Worm (Caenorhabditis elegans) whole organism, L2 larva: Measurements from ENCODE around the gene Y46G5A.47.

ENCODE experiments used
- C34F6.9 ChIP-seq: fragments of 150-350 bp; optimal IDR thresholded peaks from 2 replicates; lab custom pipeline; 2014; ENCODE audit warnings: missing biosample characterization, missing genetic modification characterization
- F13H6.1 ChIP-seq: sonication (generic microtip); optimal IDR thresholded peaks from 2 replicates; lab custom pipeline; 2016; ENCODE audit warnings: missing genetic modification characterization, missing compliant biosample characterization
- Y55F3AM.14 ChIP-seq: fragments of 200-800 bp; sonication (Bioruptor generic); optimal IDR thresholded peaks from 2 replicates; lab custom pipeline; 2018; ENCODE audit warnings: mild to moderate bottlenecking, missing genetic modification characterization, missing compliant biosample characterization
- aly-2 ChIP-seq: fragments of 150-350 bp; optimal IDR thresholded peaks from 2 replicates; lab custom pipeline; 2014; ENCODE audit warnings: missing biosample characterization, missing genetic modification characterization
- ama-1 ChIP-seq: fragments of 150-350 bp; optimal IDR thresholded peaks from 2 replicates; lab custom pipeline; 2018; ENCODE audit warnings: inconsistent platforms
- ceh-16 ChIP-seq: fragments of 150-350 bp; optimal IDR thresholded peaks from 2 replicates; lab custom pipeline; 2014; ENCODE audit warnings: missing biosample characterization, missing genetic modification characterization
- ceh-82 ChIP-seq: fragments of 150-350 bp; optimal IDR thresholded peaks from 2 replicates; lab custom pipeline; 2014; ENCODE audit warnings: missing biosample characterization, missing genetic modification characterization
- crh-2 ChIP-seq: sonication (generic microtip); optimal IDR thresholded peaks from 2 replicates; lab custom pipeline; 2017; ENCODE audit warnings: missing biosample characterization, missing genetic modification characterization
- dmd-4 ChIP-seq: sonication (generic microtip); optimal IDR thresholded peaks from 2 replicates; lab custom pipeline; 2017; ENCODE audit warnings: missing biosample characterization, missing genetic modification characterization
- egl-27 ChIP-seq: sonication (generic microtip); optimal IDR thresholded peaks from 3 replicates; lab custom pipeline; 2017; ENCODE audit warnings: missing biosample characterization, missing genetic modification reagents, missing genetic modification characterization
- elt-3 ChIP-seq: sonication (generic microtip); optimal IDR thresholded peaks from 2 replicates; lab custom pipeline; 2017; ENCODE audit warnings: missing biosample characterization, missing genetic modification characterization
- gmeb-1 ChIP-seq: fragments of 150-350 bp; optimal IDR thresholded peaks from 2 replicates; lab custom pipeline; 2014; ENCODE audit warnings: missing biosample characterization, missing genetic modification characterization
- lin-39 ChIP-seq: fragments of 150-350 bp; optimal IDR thresholded peaks from 2 replicates; lab custom pipeline; 2014; ENCODE audit warnings: missing biosample characterization, missing genetic modification reagents, missing genetic modification characterization
- lsy-2 ChIP-seq, 2 experiments: fragments of 150-350 bp in 1 of 2; sonication (generic microtip) in 1 of 2; optimal IDR thresholded peaks; 2 replicates each; lab custom pipeline; 2014 to 2017; ENCODE audit warnings: missing biosample characterization in 2 of 2, missing genetic modification characterization in 2 of 2
- mbf-1 ChIP-seq: sonication (generic microtip); optimal IDR thresholded peaks from 2 replicates; lab custom pipeline; 2017; ENCODE audit warnings: missing biosample characterization, missing genetic modification characterization
- mdl-1 ChIP-seq, 2 experiments: fragments of 150-350 bp in 1 of 2; sonication (generic microtip) in 1 of 2; optimal IDR thresholded peaks; 2 replicates each; lab custom pipeline; 2017; ENCODE audit warnings: missing biosample characterization in 2 of 2, missing genetic modification characterization in 2 of 2
- nhr-10 ChIP-seq: sonication (generic microtip); optimal IDR thresholded peaks from 2 replicates; lab custom pipeline; 2017; ENCODE audit warnings: missing biosample characterization, missing genetic modification characterization
- nhr-12 ChIP-seq: fragments of 150-350 bp; optimal IDR thresholded peaks from 2 replicates; lab custom pipeline; 2014; ENCODE audit warnings: missing biosample characterization, missing genetic modification characterization
- nhr-129 ChIP-seq: fragments of 150-350 bp; optimal IDR thresholded peaks from 2 replicates; lab custom pipeline; 2014; ENCODE audit warnings: missing biosample characterization, missing genetic modification characterization
- nhr-21 ChIP-seq: fragments of 150-350 bp; optimal IDR thresholded peaks from 2 replicates; lab custom pipeline; 2014; ENCODE audit warnings: missing biosample characterization, missing genetic modification characterization
- nhr-23 ChIP-seq: fragments of 150-350 bp; optimal IDR thresholded peaks from 2 replicates; lab custom pipeline; 2014; ENCODE audit warnings: missing biosample characterization, missing genetic modification reagents, missing genetic modification characterization
- nhr-237 ChIP-seq: fragments of 150-350 bp; optimal IDR thresholded peaks from 2 replicates; lab custom pipeline; 2014; ENCODE audit warnings: missing biosample characterization, missing genetic modification characterization
- nhr-25 ChIP-seq: fragments of 150-350 bp; sonication (generic microtip); optimal IDR thresholded peaks from 3 replicates; lab custom pipeline; 2014; ENCODE audit warnings: missing biosample characterization, missing genetic modification characterization
- nhr-6 ChIP-seq: fragments of 150-350 bp; optimal IDR thresholded peaks from 2 replicates; lab custom pipeline; 2014; ENCODE audit warnings: missing biosample characterization, missing genetic modification characterization
- nhr-77 ChIP-seq: fragments of 150-350 bp; optimal IDR thresholded peaks from 2 replicates; lab custom pipeline; 2014; ENCODE audit warnings: missing biosample characterization, missing genetic modification characterization
- peb-1 ChIP-seq: fragments of 150-350 bp; optimal IDR thresholded peaks from 2 replicates; lab custom pipeline; 2014; ENCODE audit warnings: missing biosample characterization, missing genetic modification characterization
- skn-1 ChIP-seq: sonication (generic microtip); optimal IDR thresholded peaks from 2 replicates; lab custom pipeline; 2017; ENCODE audit warnings: missing biosample characterization, missing genetic modification characterization
- sma-3 ChIP-seq: sonication (generic microtip); optimal IDR thresholded peaks from 2 replicates; lab custom pipeline; 2016; ENCODE audit warnings: missing genetic modification reagents, missing genetic modification characterization, missing compliant biosample characterization
- sma-9 ChIP-seq, 2 experiments: fragments of 150-350 bp in 1 of 2; sonication (generic microtip) in 1 of 2; optimal IDR thresholded peaks; 2 replicates each; lab custom pipeline; 2014 to 2016; ENCODE audit warnings: missing genetic modification characterization in 2 of 2, mild to moderate bottlenecking in 1 of 2, missing biosample characterization in 1 of 2, missing compliant biosample characterization in 1 of 2, missing genetic modification reagents in 1 of 2, moderate library complexity in 1 of 2
- zag-1 ChIP-seq: fragments of 150-350 bp; optimal IDR thresholded peaks from 2 replicates; lab custom pipeline; 2014; ENCODE audit warnings: missing biosample characterization, missing genetic modification characterization
- ztf-1 ChIP-seq: fragments of 200-800 bp; sonication (Bioruptor generic); conservative IDR thresholded peaks from 2 replicates; pipeline ENCODE4 v1.3.6; 2022; ENCODE audit warnings: missing genetic modification characterization, missing compliant biosample characterization
- ztf-11 ChIP-seq: sonication (generic microtip); optimal IDR thresholded peaks from 2 replicates; lab custom pipeline; 2017; ENCODE audit warnings: missing biosample characterization, missing genetic modification characterization

Gene Y46G5A.47

ce11 chrII:12805161-12805560, at the start of gene Y46G5A.47, which contains the start of gene Y46G5A.18:
Y46G5A.47 (minus strand) TSS chrII:12805306.
Y46G5A.18 (minus strand) TSS chrII:12805261.
- no peak for TF ChIP-seq nhr-77
- TF ChIP-seq gmeb-1 (tag; lab: Kevin White, UChicago), result no peak
- no peak for TF ChIP-seq nhr-21 (tag; lab: Kevin White, UChicago)
- no peak for TF ChIP-seq elt-3 (tag; lab: Kevin White, UChicago)
- TF ChIP-seq crh-2 (tag; lab: Kevin White, UChicago), result no peak
- no peak for TF ChIP-seq mbf-1 (tag; lab: Kevin White, UChicago)
- no peak for TF ChIP-seq ceh-82 (tag; lab: Kevin White, UChicago)
- no peak for TF ChIP-seq sma-3 (GFP tag; lab: Kevin White, UChicago)
- no peak for TF ChIP-seq dmd-4 (tag; lab: Kevin White, UChicago)
- no peak for TF ChIP-seq F13H6.1 (tag; lab: Kevin White, UChicago)

ce11 chrII:12850129-12850528, 45.0 kb upstream of the Y46G5A.47 start, which contains the start of gene Y46G5A.28:
Y46G5A.28 (plus strand) TSS chrII:12850429.
- TF ChIP-seq ztf-11 (tag; lab: Kevin White, UChicago) (no peak), skn-1 (tag; lab: Kevin White, UChicago) (no peak), ceh-16 (tag; lab: Kevin White, UChicago) (no peak), lsy-2 (tag; optimal IDR thresholded peaks at IDR 0.05; lab: Kevin White, UChicago) (no peak), nhr-6 (no peak), nhr-237 (tag; lab: Kevin White, UChicago) (no peak)

ce11 chrII:12847736-12848135, 42.6 kb upstream of the Y46G5A.47 start, which contains the start of gene pes-10:
pes-10 (minus strand) TSS chrII:12847836.
- TF ChIP-seq ceh-16 (tag; lab: Kevin White, UChicago) (no peak), lsy-2 (tag; optimal IDR thresholded peaks at IDR 0.05; lab: Kevin White, UChicago) (no peak), aly-2 (tag; lab: Kevin White, UChicago) (no peak), egl-27 (no peak), nhr-129 (tag; lab: Kevin White, UChicago) (no peak), nhr-12 (tag; lab: Kevin White, UChicago) (no peak), nhr-21 (tag; lab: Kevin White, UChicago) (no peak), nhr-6 (no peak), crh-2 (tag; lab: Kevin White, UChicago) (no peak), F13H6.1 (tag; lab: Kevin White, UChicago) (no peak), ama-1 (lab: Kevin White, UChicago) (no peak), sma-3 (GFP tag; lab: Kevin White, UChicago) (no peak), mbf-1 (tag; lab: Kevin White, UChicago) (no peak)

ce11 chrII:12840057-12840456, 35.0 kb upstream of the Y46G5A.47 start, which contains the start of gene lgc-35:
lgc-35 (minus strand) TSS chrII:12840157.
- TF ChIP-seq Y55F3AM.14 (no peak), ceh-82 (tag; lab: Kevin White, UChicago) (no peak), nhr-23 (tag; lab: Kevin White, UChicago) (no peak), nhr-25 (tag; lab: Kevin White, UChicago) (no peak), nhr-77 (no peak), mdl-1 (tag; optimal IDR thresholded peaks at IDR 0.05; lab: Kevin White, UChicago) (no peak), nhr-6 (no peak), ztf-1 (GFP tag; lab: Robert Waterston, UW) (no peak), lsy-2 (tag; optimal IDR thresholded peaks at IDR 0.05; lab: Kevin White, UChicago) (no peak), lin-39 (no peak), ztf-11 (tag; lab: Kevin White, UChicago) (no peak), nhr-10 (no peak), sma-9 (GFP tag; optimal IDR thresholded peaks at IDR 0.05; lab: Kevin White, UChicago) (no peak), sma-9 (tag; optimal IDR thresholded peaks at IDR 0.05; lab: Kevin White, UChicago) (no peak), F13H6.1 (tag; lab: Kevin White, UChicago) (no peak), C34F6.9 (tag; lab: Kevin White, UChicago) (no peak)

- TF ChIP-seq zag-1 (tag; lab: Kevin White, UChicago), result no peak
- TF ChIP-seq elt-3 (tag; lab: Kevin White, UChicago), result no peak
- TF ChIP-seq peb-1 (tag; lab: Kevin White, UChicago), result no peak
- TF ChIP-seq, all 48 proteins: peak for 0
These were observed 25.2 kb upstream of the Y46G5A.47 start, which contains the start of gene bcmo-1 for ce11 chrII:12830347-12830746. bcmo-1 (plus strand) TSS chrII:12830676.
